Worm (Caenorhabditis elegans): ENCODE results near the gene F22E5.8.
A peak's percentile ranks its signal among the peaks of the same experiment; 100 is the strongest.

The F22E5.8 gene

ce11 chrII:2649015-2649414, 9.2 kb downstream of the F22E5.8 start:
- no peak for TF ChIP-seq nhr-84 (tag; optimal IDR thresholded peaks at IDR 0.05)
- TF ChIP-seq nhr-12 (tag; optimal IDR thresholded peaks at IDR 0.05) = no peak
- TF ChIP-seq lsy-2 (tag; optimal IDR thresholded peaks at IDR 0.05) = peak; percentile 26 to 51
- no peak for TF ChIP-seq ceh-8 (GFP tag; optimal IDR thresholded peaks at IDR 0.05)
- TF ChIP-seq nhr-11 (tag; optimal IDR thresholded peaks at IDR 0.05) = no peak
- TF ChIP-seq lin-35 (GFP tag; optimal IDR thresholded peaks at IDR 0.05) = peak; percentile 5 to 11
- no peak for TF ChIP-seq C04F5.9 (tag; optimal IDR thresholded peaks at IDR 0.05)
- no peak for TF ChIP-seq fos-1 (tag; optimal IDR thresholded peaks at IDR 0.05)
- peak; percentile 68 for TF ChIP-seq snu-23 (GFP tag; optimal IDR thresholded peaks at IDR 0.05)
- no peak for TF ChIP-seq unc-62 (GFP tag; optimal IDR thresholded peaks at IDR 0.05)
- no peak for TF ChIP-seq unc-30 (tag; optimal IDR thresholded peaks at IDR 0.05)
- no peak for TF ChIP-seq aly-2 (tag; optimal IDR thresholded peaks at IDR 0.05)
- TF ChIP-seq ets-5 (GFP tag; IDR thresholded peaks at IDR 0.05) = no peak
- TF ChIP-seq lir-3 (tag; optimal IDR thresholded peaks at IDR 0.05; ENCODE audit: poor library complexity) = no peak
- TF ChIP-seq Y116A8C.19 (tag; optimal IDR thresholded peaks at IDR 0.05; ENCODE audit: borderline replicate concordance) = no peak
- no peak for TF ChIP-seq ces-1 (GFP tag; optimal IDR thresholded peaks at IDR 0.05)
- TF ChIP-seq ztf-4 (tag; optimal IDR thresholded peaks at IDR 0.05) = no peak
- no peak for TF ChIP-seq alr-1 (tag; optimal IDR thresholded peaks at IDR 0.05; ENCODE audit: borderline replicate concordance)
- TF ChIP-seq skn-1 (tag; optimal IDR thresholded peaks at IDR 0.05) = peak; percentile 27
- TF ChIP-seq lin-13 (GFP tag; optimal IDR thresholded peaks at IDR 0.05) = peak; percentile 38
- no peak for TF ChIP-seq lin-15B (tag; optimal IDR thresholded peaks at IDR 0.05)
- TF ChIP-seq mdl-1 (tag; optimal IDR thresholded peaks at IDR 0.05) = no peak
- TF ChIP-seq isw-1 (GFP tag; IDR thresholded peaks at IDR 0.05) = no peak
- TF ChIP-seq ztf-11 (tag; optimal IDR thresholded peaks at IDR 0.05) = no peak
- no peak for TF ChIP-seq dsc-1 (tag; optimal IDR thresholded peaks at IDR 0.05)
- TF ChIP-seq nhr-19 (GFP tag; conservative IDR thresholded peaks at IDR 0.05) = 0 out of 2 replicates have a peak, but pooled peaks have one; percentile 9
- TF ChIP-seq C34B4.2 (tag; optimal IDR thresholded peaks at IDR 0.05) = no peak
- TF ChIP-seq pqm-1 (tag; optimal IDR thresholded peaks at IDR 0.05) = no peak
- TF ChIP-seq aha-1 (tag; optimal IDR thresholded peaks at IDR 0.05) = no peak
- no peak for TF ChIP-seq mef-2 (tag; optimal IDR thresholded peaks at IDR 0.05)
- peak; percentile 76 for TF ChIP-seq lin-14 (GFP tag; optimal IDR thresholded peaks at IDR 0.05)
- TF ChIP-seq mep-1 (tag; optimal IDR thresholded peaks at IDR 0.05) = peak; percentile 44
- no peak for TF ChIP-seq nhr-90 (tag; optimal IDR thresholded peaks at IDR 0.05; ENCODE audit: poor library complexity)
- no peak for TF ChIP-seq fkh-4 (tag; optimal IDR thresholded peaks at IDR 0.05; ENCODE audit: borderline replicate concordance)
- TF ChIP-seq elt-2 (tag; optimal IDR thresholded peaks at IDR 0.05) = no peak
- no peak for TF ChIP-seq grh-1 (GFP tag; IDR thresholded peaks at IDR 0.05)
- TF ChIP-seq dpl-1 (GFP tag; optimal IDR thresholded peaks at IDR 0.05) = peak; percentile 9 to 54 (median 35)
- no peak for TF ChIP-seq elt-3 (tag; optimal IDR thresholded peaks at IDR 0.05)
- no peak for TF ChIP-seq nhr-77 (tag; optimal IDR thresholded peaks at IDR 0.05)
- TF ChIP-seq zag-1 (tag; optimal IDR thresholded peaks at IDR 0.05) = no peak
- peak; percentile 49 for TF ChIP-seq nhr-20 (tag; optimal IDR thresholded peaks at IDR 0.05)
- TF ChIP-seq swsn-7 (tag; optimal IDR thresholded peaks at IDR 0.05) = peak; percentile 47
- TF ChIP-seq xbp-1 (tag; optimal IDR thresholded peaks at IDR 0.05) = peak; percentile 21
- peak; percentile 48 for TF ChIP-seq rnt-1 (tag; optimal IDR thresholded peaks at IDR 0.05)
- peak; percentile 50 to 61 for TF ChIP-seq efl-1 (optimal IDR thresholded peaks at IDR 0.05)
- TF ChIP-seq efl-1 (GFP tag; optimal IDR thresholded peaks at IDR 0.05 in 1 of 2) = peak; percentile 34 to 67
- TF ChIP-seq hlh-4 (tag; optimal IDR thresholded peaks at IDR 0.05) = no peak
- TF ChIP-seq nhr-47 (tag; optimal IDR thresholded peaks at IDR 0.05) = peak; percentile 33
- no peak for TF ChIP-seq sox-4 (tag; optimal IDR thresholded peaks at IDR 0.05)
- no peak for TF ChIP-seq hlh-17 (GFP tag; optimal IDR thresholded peaks at IDR 0.05; ENCODE audit: borderline replicate concordance)
- no peak for TF ChIP-seq C16A3.4 (tag; optimal IDR thresholded peaks at IDR 0.05)
- no peak for TF ChIP-seq egl-13 (tag; optimal IDR thresholded peaks at IDR 0.05)
- no peak for TF ChIP-seq unc-98 (GFP tag; IDR thresholded peaks at IDR 0.05)
- no peak for TF ChIP-seq sptf-1 (tag; optimal IDR thresholded peaks at IDR 0.05)
